Fruit fly (Drosophila melanogaster) Kc167 (cell line): Measurements from ENCODE around the gene Ankle2.

Source experiments
- Myc ChIP-seq: fragments of >200 bp; optimal IDR thresholded peaks from 2 replicates; lab custom pipeline; 2017; ENCODE audit warnings: missing external identifiers
- Sin3A ChIP-seq: fragments of >200 bp; optimal IDR thresholded peaks from 2 replicates; lab custom pipeline; 2018; ENCODE audit warnings: missing external identifiers
- h ChIP-seq: fragments of >200 bp; optimal IDR thresholded peaks from 3 replicates; lab custom pipeline; 2018; ENCODE audit warnings: missing external identifiers
- insv ChIP-seq: fragments of >200 bp; optimal IDR thresholded peaks from 3 replicates; lab custom pipeline; 2018; ENCODE audit warnings: missing external identifiers
- psq ChIP-seq: fragments of >200 bp; optimal IDR thresholded peaks from 2 replicates; lab custom pipeline; 2017; ENCODE audit warnings: missing external identifiers
- ttk ChIP-seq: sonication (Bioruptor generic); optimal IDR thresholded peaks from 2 replicates; lab custom pipeline; 2017; ENCODE audit warnings: missing external identifiers

The Ankle2 gene

dm6 chrX:17588565-17588964 is 9.5 kb upstream of the Ankle2 start, which contains the start of gene CG12992:
Gene CG12992 (plus strand): TSS chrX:17588865.
- no peak for TF ChIP-seq psq (lab: Kevin White, UChicago)
- no peak for TF ChIP-seq ttk (lab: Kevin White, UChicago)
- TF ChIP-seq Sin3A (lab: Kevin White, UChicago) = no peak
- TF ChIP-seq h (lab: Kevin White, UChicago) = no peak
- no peak for TF ChIP-seq insv (lab: Kevin White, UChicago)
- no peak for TF ChIP-seq Myc (lab: Kevin White, UChicago)

dm6 chrX:17588134-17588533 is 9.1 kb upstream of the Ankle2 start:
- no peak for TF ChIP-seq Sin3A (lab: Kevin White, UChicago)
- TF ChIP-seq psq (lab: Kevin White, UChicago) = no peak
- TF ChIP-seq h (lab: Kevin White, UChicago) = no peak

- TF ChIP-seq insv (lab: Kevin White, UChicago) (no peak), Myc (lab: Kevin White, UChicago) (no peak), ttk (lab: Kevin White, UChicago) (no peak), Sin3A (lab: Kevin White, UChicago) (no peak), psq (lab: Kevin White, UChicago) (no peak), h (lab: Kevin White, UChicago) (no peak)
Measured at dm6 chrX:17585892-17586291, 6.9 kb upstream of the Ankle2 start.

- TF ChIP-seq h (lab: Kevin White, UChicago) (no peak), Myc (lab: Kevin White, UChicago) (no peak), ttk (lab: Kevin White, UChicago) (no peak), insv (lab: Kevin White, UChicago) (no peak), psq (lab: Kevin White, UChicago) (no peak), Sin3A (lab: Kevin White, UChicago) (no peak)
Measured at dm6 chrX:17583706-17584105, 4.7 kb upstream of the Ankle2 start.

- no peak for TF ChIP-seq psq (lab: Kevin White, UChicago)
- no peak for TF ChIP-seq insv (lab: Kevin White, UChicago)
- TF ChIP-seq ttk (lab: Kevin White, UChicago) = no peak
- no peak for TF ChIP-seq Sin3A (lab: Kevin White, UChicago)
- no peak for TF ChIP-seq Myc (lab: Kevin White, UChicago)
Measured at dm6 chrX:17582650-17583049, 3.6 kb upstream of the Ankle2 start.

dm6 chrX:17581606-17582281 is 2.7 kb upstream of the Ankle2 start:
- no peak for TF ChIP-seq h (lab: Kevin White, UChicago)
- TF ChIP-seq psq (lab: Kevin White, UChicago) = no peak
- no peak for TF ChIP-seq ttk (lab: Kevin White, UChicago)
- no peak for TF ChIP-seq Myc (lab: Kevin White, UChicago)
- TF ChIP-seq insv (lab: Kevin White, UChicago) = no peak
- no peak for TF ChIP-seq Sin3A (lab: Kevin White, UChicago)

dm6 chrX:17580954-17581353 is 1.9 kb upstream of the Ankle2 start:
- TF ChIP-seq insv (lab: Kevin White, UChicago) = no peak
- no peak for TF ChIP-seq ttk (lab: Kevin White, UChicago)
- TF ChIP-seq Sin3A (lab: Kevin White, UChicago) = no peak
- TF ChIP-seq Myc (lab: Kevin White, UChicago) = no peak
- TF ChIP-seq h (lab: Kevin White, UChicago) = no peak
- TF ChIP-seq psq (lab: Kevin White, UChicago) = no peak

- no peak for TF ChIP-seq h (lab: Kevin White, UChicago)
- no peak for TF ChIP-seq insv (lab: Kevin White, UChicago)
- no peak for TF ChIP-seq Sin3A (lab: Kevin White, UChicago)
- no peak for TF ChIP-seq Myc (lab: Kevin White, UChicago)
- TF ChIP-seq psq (lab: Kevin White, UChicago) = no peak
- no peak for TF ChIP-seq ttk (lab: Kevin White, UChicago)
Measured at dm6 chrX:17579782-17580451, 888 bp upstream of the Ankle2 start, which contains the start of gene CG12991. Gene CG12991 (plus strand): TSS chrX:17579861.

- TF ChIP-seq Sin3A (lab: Kevin White, UChicago) (no peak), psq (lab: Kevin White, UChicago) (no peak), ttk (lab: Kevin White, UChicago) (no peak), Myc (lab: Kevin White, UChicago) (no peak), insv (lab: Kevin White, UChicago) (no peak), h (lab: Kevin White, UChicago) (no peak)
Measured at dm6 chrX:17578124-17578523, 905 bp downstream of the Ankle2 start.

- TF ChIP-seq h (lab: Kevin White, UChicago) (no peak), Myc (lab: Kevin White, UChicago) (no peak), psq (lab: Kevin White, UChicago) (no peak), insv (lab: Kevin White, UChicago) (no peak), Sin3A (lab: Kevin White, UChicago) (no peak), ttk (lab: Kevin White, UChicago) (no peak)
Measured at dm6 chrX:17577356-17577755, 1.7 kb downstream of the Ankle2 start.

dm6 chrX:17576606-17577005 is 2.4 kb downstream of the Ankle2 start:
- TF ChIP-seq h (lab: Kevin White, UChicago) = no peak
- TF ChIP-seq Myc (lab: Kevin White, UChicago) = no peak
- no peak for TF ChIP-seq ttk (lab: Kevin White, UChicago)
- TF ChIP-seq Sin3A (lab: Kevin White, UChicago) = no peak
- no peak for TF ChIP-seq psq (lab: Kevin White, UChicago)
- TF ChIP-seq insv (lab: Kevin White, UChicago) = no peak
